Fruit fly (Drosophila melanogaster) whole organism, prepupa: ENCODE results near the gene CG10516.
A peak's percentile ranks its signal among the peaks of the same experiment; 100 is the strongest.

ENCODE experiments used
- Blimp-1 ChIP-seq: fragments of 200-800 bp; sonication (Bioruptor generic); optimal IDR thresholded peaks from 3 replicates; lab custom pipeline; 2017; ENCODE audit warnings: missing biosample characterization, missing genetic modification characterization, mild to moderate bottlenecking, moderate library complexity, missing genetic modification reagents
- CG3919 ChIP-seq: fragments of 200-800 bp; sonication (Bioruptor generic); optimal IDR thresholded peaks from 3 replicates; lab custom pipeline; 2016; ENCODE audit warnings: missing biosample characterization, missing genetic modification characterization
- CG6276 ChIP-seq: fragments of 200-800 bp; sonication (Bioruptor generic); optimal IDR thresholded peaks from 2 replicates; lab custom pipeline; 2017; ENCODE audit warnings: missing biosample characterization, mild to moderate bottlenecking, missing genetic modification characterization
- CG7368 ChIP-seq: fragments of 200-800 bp; sonication (Bioruptor generic); optimal IDR thresholded peaks from 3 replicates; lab custom pipeline; 2016; ENCODE audit warnings: missing biosample characterization, missing genetic modification characterization
- CG9139 ChIP-seq: fragments of 200-800 bp; sonication (Bioruptor generic); optimal IDR thresholded peaks from 3 replicates; lab custom pipeline; 2017; ENCODE audit warnings: missing biosample characterization, mild to moderate bottlenecking, missing genetic modification characterization
- Ets96B ChIP-seq: fragments of 200-800 bp; optimal IDR thresholded peaks from 2 replicates; lab custom pipeline; 2019; ENCODE audit warnings: missing biosample characterization, mild to moderate bottlenecking, missing genetic modification characterization, moderate library complexity
- Met ChIP-seq: fragments of 200-800 bp; sonication (Bioruptor generic); optimal IDR thresholded peaks from 3 replicates; lab custom pipeline; 2016; ENCODE audit warnings: missing biosample characterization, missing genetic modification characterization
- OdsH ChIP-seq: fragments of 200-800 bp; sonication (Bioruptor generic); optimal IDR thresholded peaks from 3 replicates; lab custom pipeline; 2016; ENCODE audit warnings: missing biosample characterization, missing genetic modification characterization
- Smox ChIP-seq: fragments of 200-800 bp; sonication (Bioruptor generic); optimal IDR thresholded peaks from 3 replicates; lab custom pipeline; 2016; ENCODE audit warnings: missing biosample characterization, missing genetic modification characterization
- fd59A ChIP-seq: fragments of 200-800 bp; sonication (Bioruptor generic); optimal IDR thresholded peaks from 2 replicates; lab custom pipeline; 2017; ENCODE audit warnings: missing biosample characterization, mild to moderate bottlenecking, missing genetic modification characterization, missing genetic modification reagents
- fd85E ChIP-seq: fragments of 200-800 bp; sonication (Bioruptor generic); optimal IDR thresholded peaks from 3 replicates; lab custom pipeline; 2016; ENCODE audit warnings: missing biosample characterization, missing genetic modification characterization

DNA sequence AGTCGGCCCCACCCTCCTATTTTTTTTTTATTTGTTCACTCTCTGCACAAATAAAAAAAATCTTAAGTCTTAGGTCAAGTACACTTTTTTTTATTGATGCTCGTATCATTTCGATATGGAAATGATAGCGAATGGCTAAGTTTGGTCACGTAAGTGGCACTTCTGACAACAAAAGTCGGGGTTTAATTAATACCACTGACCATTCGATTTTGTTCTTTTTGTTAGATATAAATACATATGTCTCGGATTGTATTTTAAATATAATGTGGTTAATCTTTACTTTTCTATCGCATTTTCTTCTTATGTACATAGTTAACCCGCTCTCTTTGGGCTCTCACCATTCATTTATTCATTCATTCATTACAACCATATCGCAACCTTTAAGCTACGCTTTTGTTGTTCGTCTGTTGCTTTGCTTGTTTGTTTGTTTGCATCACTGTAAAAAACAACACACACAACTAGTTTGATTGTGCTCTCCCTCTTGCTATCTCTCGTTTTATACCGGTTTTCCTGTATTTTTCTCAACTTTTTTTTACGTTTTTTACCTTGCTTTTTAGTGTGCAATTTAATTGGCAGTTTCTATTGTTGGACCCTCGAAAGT lies 34.2 kb downstream of the CG10516 start:
- TF ChIP-seq CG7368 (GFP tag; lab: Kevin White, UChicago) (no peak), fd59A (no peak), Met (GFP tag; lab: Kevin White, UChicago) (no peak), Blimp-1 (GFP tag; lab: Kevin White, UChicago) (no peak), CG6276 (peak; percentile 89), CG3919 (GFP tag; lab: Kevin White, UChicago) (peak; percentile 10), Smox (GFP tag; lab: Kevin White, UChicago) (no peak), CG9139 (GFP tag; lab: Kevin White, UChicago) (peak; percentile 55), Ets96B (tag; lab: Kevin White, UChicago) (peak; percentile 43), fd85E (GFP tag; lab: Kevin White, UChicago) (no peak), OdsH (peak; percentile 48)
